Fruit fly (Drosophila melanogaster): ENCODE measurements around the gene Nph.

- TF ChIP-seq CG15710 (tag; optimal IDR thresholded peaks at IDR 0.05): no peak
- no peak for TF ChIP-seq CG4496 (GFP tag; IDR thresholded peaks at IDR 0.05)
Measured at dm6 chr3R:29985219-29985618, 19.4 kb downstream of the Nph start.
